Worm (Caenorhabditis elegans): ENCODE measurements around the gene str-35.

str-35 gene

ce11 chrV:4491273-4492094 lies 16.8 kb downstream of the str-35 start:
- TF ChIP-seq Y95B8A.8 (GFP tag; IDR thresholded peaks at IDR 0.05) (no peak), ceh-79 (tag; optimal IDR thresholded peaks at IDR 0.05) (no peak), athp-1 (tag; optimal IDR thresholded peaks at IDR 0.05) (no peak), ets-4 (GFP tag; optimal IDR thresholded peaks at IDR 0.05) (peak; percentile 69), nfyb-1 (GFP tag; IDR thresholded peaks at IDR 0.05) (0 out of 2 replicates have a peak, but pooled peaks have one; percentile 43), ztf-25 (GFP tag; IDR thresholded peaks at IDR 0.05) (0 out of 2 replicates have a peak, but pooled peaks have one; percentile 59), C17E4.6 (GFP tag; IDR thresholded peaks at IDR 0.05) (no peak), ztf-22 (GFP tag; optimal IDR thresholded peaks at IDR 0.05) (peak; percentile 28), madf-3 (GFP tag; IDR thresholded peaks at IDR 0.05) (no peak), F33H1.4 (GFP tag; IDR thresholded peaks at IDR 0.05) (no peak), D2030.7 (GFP tag; IDR thresholded peaks at IDR 0.05) (no peak), F55B11.4 (tag; optimal IDR thresholded peaks at IDR 0.05; ENCODE audit: borderline replicate concordance, insufficient read depth) (no peak), nhr-80 (tag; optimal IDR thresholded peaks at IDR 0.05) (peak; percentile 93), unc-62 (GFP tag; optimal IDR thresholded peaks at IDR 0.05) (peak; percentile 98), mel-28 (tag; optimal IDR thresholded peaks at IDR 0.05; ENCODE audit: borderline replicate concordance) (no peak), F57C9.4 (tag; optimal IDR thresholded peaks at IDR 0.05) (no peak), nhr-90 (tag; optimal IDR thresholded peaks at IDR 0.05) (no peak), ztf-6 (GFP tag; IDR thresholded peaks at IDR 0.05) (no peak), bed-2 (GFP tag; IDR thresholded peaks at IDR 0.05) (no peak), K12H6.12 (tag; optimal IDR thresholded peaks at IDR 0.05) (peak; percentile 7), B0035.1 (tag; optimal IDR thresholded peaks at IDR 0.05) (no peak), egrh-3 (GFP tag; IDR thresholded peaks at IDR 0.05) (peak; percentile 7; the same call in 1 of the 2 replicates), dox-1 (GFP tag; IDR thresholded peaks at IDR 0.05) (peak; percentile 75), snpc-1.3 (tag; optimal IDR thresholded peaks at IDR 0.05; ENCODE audit: insufficient read depth) (no peak), ZK185.1 (tag; optimal IDR thresholded peaks at IDR 0.05; ENCODE audit: poor library complexity, severe bottlenecking) (no peak), cebp-1 (GFP tag; IDR thresholded peaks at IDR 0.05) (no peak), cebp-1 (tag; optimal IDR thresholded peaks at IDR 0.05) (peak; percentile 43), sea-2 (GFP tag; IDR thresholded peaks at IDR 0.05) (no peak), nhr-120 (GFP tag; IDR thresholded peaks at IDR 0.05) (no peak), madf-8 (GFP tag; conservative IDR thresholded peaks at IDR 0.05) (no peak), egl-18 (GFP tag; IDR thresholded peaks at IDR 0.05) (no peak), let-607 (tag; optimal IDR thresholded peaks at IDR 0.05) (peak; percentile 40 to 84), F52B5.7 (tag; optimal IDR thresholded peaks at IDR 0.05) (no peak), zfh-2 (GFP tag; conservative IDR thresholded peaks at IDR 0.05) (peak; percentile 70), mcd-1 (GFP tag; IDR thresholded peaks at IDR 0.05) (0 out of 2 replicates have a peak, but pooled peaks have one; percentile 18), aptf-2 (GFP tag; conservative IDR thresholded peaks at IDR 0.05) (no peak), B0336.3 (GFP tag; IDR thresholded peaks at IDR 0.05) (peak; percentile 37; the same call in 1 of the 2 replicates)

All from whole organism, young adult.